Worm (Caenorhabditis elegans) whole organism, young adult: ENCODE results near the gene jun-1.
A peak's percentile ranks its signal among the peaks of the same experiment; 100 is the strongest.

Experiments
- B0261.1 ChIP-seq: sonication (generic microtip); optimal IDR thresholded peaks from 2 replicates; lab custom pipeline; 2016; ENCODE audit warnings: mild to moderate bottlenecking, missing genetic modification characterization, moderate library complexity, missing compliant biosample characterization
- C17E4.6 ChIP-seq: fragments of 200-800 bp; sonication (Bioruptor generic); IDR thresholded peaks from 2 replicates; pipeline ENCODE4 v1.3.6; 2022; ENCODE audit warnings: missing genetic modification reagents, missing genetic modification characterization, missing compliant biosample characterization
- T07F8.4 ChIP-seq: sonication (generic microtip); optimal IDR thresholded peaks from 2 replicates; lab custom pipeline; 2016; ENCODE audit warnings: mild to moderate bottlenecking, missing genetic modification characterization, moderate library complexity, missing compliant biosample characterization
- Y53G8AR.9 ChIP-seq: fragments of 200-800 bp; sonication (Bioruptor generic); conservative IDR thresholded peaks from 2 replicates; pipeline ENCODE4 v1.3.6; 2022; ENCODE audit warnings: missing genetic modification reagents, missing genetic modification characterization, missing compliant biosample characterization
- Y56A3A.18 ChIP-seq: fragments of 200-800 bp; sonication (Bioruptor generic); IDR thresholded peaks from 2 replicates; pipeline ENCODE4 v1.3.6; 2022; ENCODE audit warnings: missing genetic modification reagents, missing genetic modification characterization, missing compliant biosample characterization
- Y67H2A.10 ChIP-seq: fragments of 200-800 bp; sonication (Bioruptor generic); conservative IDR thresholded peaks from 2 replicates; pipeline ENCODE4 v1.3.6; 2022; ENCODE audit warnings: missing genetic modification reagents, missing genetic modification characterization, missing compliant biosample characterization
- aptf-3 ChIP-seq: fragments of 200-800 bp; sonication (Bioruptor generic); IDR thresholded peaks from 2 replicates; pipeline ENCODE4 v1.3.6; 2022; ENCODE audit warnings: missing genetic modification characterization, missing compliant biosample characterization
- attf-6 ChIP-seq: fragments of 200-800 bp; sonication (Bioruptor generic); IDR thresholded peaks from 2 replicates; pipeline ENCODE4 v1.3.6; 2022; ENCODE audit warnings: missing genetic modification reagents, missing genetic modification characterization, missing compliant biosample characterization
- bed-1 ChIP-seq: fragments of 200-800 bp; sonication (Bioruptor generic); IDR thresholded peaks from 2 replicates; pipeline ENCODE4 v1.3.6; 2022; ENCODE audit warnings: missing genetic modification reagents, missing genetic modification characterization, missing compliant biosample characterization
- cebp-1 ChIP-seq, 2 experiments: fragments of 200-800 bp in 1 of 2; sonication (Bioruptor generic) in 1 of 2; sonication (generic microtip) in 1 of 2; IDR thresholded peaks in 1 of 2; optimal IDR thresholded peaks in 1 of 2; 2 replicates each; pipeline versions ENCODE4 v1.3.6 to Lab custom; 2017 to 2022; ENCODE audit warnings: missing compliant biosample characterization in 2 of 2, missing genetic modification characterization in 2 of 2, mild to moderate bottlenecking in 1 of 2, missing genetic modification reagents in 1 of 2, moderate library complexity in 1 of 2
- cebp-2 ChIP-seq: fragments of 200-800 bp; sonication (Bioruptor generic); IDR thresholded peaks from 2 replicates; pipeline ENCODE4 v1.3.6; 2022; ENCODE audit warnings: missing genetic modification characterization, missing compliant biosample characterization
- ceh-100 ChIP-seq: fragments of 200-800 bp; sonication (Bioruptor generic); IDR thresholded peaks from 2 replicates; pipeline ENCODE4 v1.3.6; 2022; ENCODE audit warnings: missing genetic modification reagents, missing genetic modification characterization, missing compliant biosample characterization
- ceh-40 ChIP-seq: fragments of 200-800 bp; sonication (Bioruptor generic); IDR thresholded peaks from 2 replicates; pipeline ENCODE4 v1.3.6; 2022; ENCODE audit warnings: missing genetic modification characterization, missing compliant biosample characterization
- ceh-58 ChIP-seq: fragments of 200-800 bp; sonication (Bioruptor generic); IDR thresholded peaks from 2 replicates; pipeline ENCODE4 v1.3.6; 2022; ENCODE audit warnings: missing genetic modification characterization, missing compliant biosample characterization
- efl-1 ChIP-seq: fragments of 150-350 bp; optimal IDR thresholded peaks from 2 replicates; lab custom pipeline; 2014; ENCODE audit warnings: missing biosample characterization, missing genetic modification reagents, missing genetic modification characterization
- egl-44 ChIP-seq: fragments of 200-800 bp; sonication (Bioruptor generic); IDR thresholded peaks from 2 replicates; pipeline ENCODE4 v1.3.6; 2022; ENCODE audit warnings: missing genetic modification reagents, missing genetic modification characterization, missing compliant biosample characterization
- ekl-4 ChIP-seq: fragments of 200-800 bp; sonication (Bioruptor generic); IDR thresholded peaks from 2 replicates; pipeline ENCODE4 v1.3.6; 2022; ENCODE audit warnings: missing genetic modification reagents, missing genetic modification characterization, missing compliant biosample characterization
- hlh-12 ChIP-seq: sonication (generic microtip); optimal IDR thresholded peaks from 2 replicates; lab custom pipeline; 2016; ENCODE audit warnings: missing genetic modification characterization, missing compliant biosample characterization
- hrde-1 ChIP-seq: sonication (generic microtip); optimal IDR thresholded peaks from 2 replicates; lab custom pipeline; 2016; ENCODE audit warnings: missing genetic modification characterization, mild to moderate bottlenecking, missing compliant biosample characterization, moderate library complexity, missing genotype, missing genetic modification reagents, borderline replicate concordance
- hsf-1 ChIP-seq: fragments of 200-800 bp; sonication (Bioruptor generic); IDR thresholded peaks from 2 replicates; pipeline ENCODE4 v1.3.6; 2022; ENCODE audit warnings: missing genetic modification reagents, missing genetic modification characterization, missing compliant biosample characterization
- let-526 ChIP-seq: fragments of 200-800 bp; sonication (Bioruptor generic); IDR thresholded peaks from 2 replicates; pipeline ENCODE4 v1.3.6; 2022; ENCODE audit warnings: missing genetic modification reagents, missing genetic modification characterization, missing compliant biosample characterization
- lin-26 ChIP-seq: fragments of 200-800 bp; sonication (Bioruptor generic); IDR thresholded peaks from 2 replicates; pipeline ENCODE4 v1.3.6; 2022; ENCODE audit warnings: missing genetic modification reagents, missing genetic modification characterization, missing compliant biosample characterization
- lin-35 ChIP-seq, 3 experiments: fragments of 150-350 bp in 2 of 3; sonication (generic microtip) in 1 of 3; optimal IDR thresholded peaks; 2 replicates each; lab custom pipeline; 2014 to 2018; ENCODE audit warnings: missing biosample characterization in 3 of 3, missing genetic modification characterization in 3 of 3, missing genetic modification reagents in 3 of 3
- lin-54 ChIP-seq: fragments of 200-800 bp; sonication (Bioruptor generic); optimal IDR thresholded peaks from 2 replicates; lab custom pipeline; 2018; ENCODE audit warnings: mild to moderate bottlenecking, missing genetic modification characterization, missing compliant biosample characterization
- mcd-1 ChIP-seq: fragments of 200-800 bp; sonication (Bioruptor generic); IDR thresholded peaks from 2 replicates; pipeline ENCODE4 v1.3.6; 2022; ENCODE audit warnings: missing genetic modification reagents, missing genetic modification characterization, missing compliant biosample characterization
- nfya-2 ChIP-seq: fragments of 200-800 bp; sonication (Bioruptor generic); IDR thresholded peaks from 2 replicates; pipeline ENCODE4 v1.3.6; 2022; ENCODE audit warnings: missing genetic modification reagents, missing genetic modification characterization, missing compliant biosample characterization
- nhr-120 ChIP-seq: fragments of 200-800 bp; sonication (Bioruptor generic); IDR thresholded peaks from 2 replicates; pipeline ENCODE4 v1.3.6; 2022; ENCODE audit warnings: missing genetic modification characterization, missing compliant biosample characterization
- nhr-80 ChIP-seq: sonication (generic microtip); optimal IDR thresholded peaks from 2 replicates; lab custom pipeline; 2016; ENCODE audit warnings: missing genetic modification characterization, missing compliant biosample characterization
- pbrm-1 ChIP-seq: fragments of 200-800 bp; sonication (Bioruptor generic); IDR thresholded peaks from 2 replicates; pipeline ENCODE4 v1.3.6; 2022; ENCODE audit warnings: missing genetic modification reagents, missing genetic modification characterization, missing compliant biosample characterization
- pha-4 ChIP-seq: fragments of 150-350 bp; sonication (generic microtip); optimal IDR thresholded peaks from 2 replicates; lab custom pipeline; 2014; ENCODE audit warnings: missing biosample characterization, missing genetic modification reagents, missing genetic modification characterization
- rcor-1 ChIP-seq: fragments of 200-800 bp; sonication (Bioruptor generic); IDR thresholded peaks from 2 replicates; pipeline ENCODE4 v1.3.6; 2022; ENCODE audit warnings: missing genetic modification reagents, missing genetic modification characterization, missing compliant biosample characterization
- sea-2 ChIP-seq: fragments of 200-800 bp; sonication (Bioruptor generic); IDR thresholded peaks from 2 replicates; pipeline ENCODE4 v1.3.6; 2022; ENCODE audit warnings: missing genetic modification characterization, missing compliant biosample characterization
- snpc-1.3 ChIP-seq: sonication (generic microtip); optimal IDR thresholded peaks from 2 replicates; lab custom pipeline; 2017; ENCODE audit warnings: missing genetic modification characterization, mild to moderate bottlenecking, missing compliant biosample characterization, antibody characterized with exemption, moderate library complexity, missing genotype, missing genetic modification reagents; ENCODE audit not compliant: insufficient read depth
- unc-62 ChIP-seq: fragments of 150-350 bp; optimal IDR thresholded peaks from 2 replicates; lab custom pipeline; 2014; ENCODE audit warnings: missing biosample characterization, missing genetic modification reagents, missing genetic modification characterization
- xnd-1 ChIP-seq: sonication (generic microtip); optimal IDR thresholded peaks from 2 replicates; lab custom pipeline; 2016; ENCODE audit warnings: missing genotype, missing genetic modification reagents, missing genetic modification characterization, missing compliant biosample characterization
- ztf-18 ChIP-seq: sonication (generic microtip); optimal IDR thresholded peaks from 2 replicates; lab custom pipeline; 2016; ENCODE audit warnings: missing genotype, mild to moderate bottlenecking, missing genetic modification characterization, missing compliant biosample characterization
- ztf-22 ChIP-seq: fragments of 200-800 bp; sonication (Bioruptor generic); optimal IDR thresholded peaks from 2 replicates; lab custom pipeline; 2018; ENCODE audit warnings: mild to moderate bottlenecking, missing genetic modification characterization, moderate library complexity, missing compliant biosample characterization
- ztf-25 ChIP-seq: fragments of 200-800 bp; sonication (Bioruptor generic); IDR thresholded peaks from 2 replicates; pipeline ENCODE4 v1.3.6; 2022; ENCODE audit warnings: missing genetic modification reagents, missing genetic modification characterization, missing compliant biosample characterization
- ztf-28 ChIP-seq: fragments of 200-800 bp; sonication (Bioruptor generic); IDR thresholded peaks from 2 replicates; pipeline ENCODE4 v1.3.6; 2022; ENCODE audit warnings: missing genetic modification reagents, missing genetic modification characterization, missing compliant biosample characterization

Gene jun-1

ce11 chrII:9102623-9103022 is 10.3 kb upstream of the jun-1 start (continued):
- TF ChIP-seq sea-2 (GFP tag; lab: Robert Waterston, UW) (0 out of 2 replicates have a peak, but pooled peaks have one; percentile 54), ceh-58 (peak; percentile 93; the same call in 1 of the 2 replicates), nhr-120 (GFP tag; lab: Robert Waterston, UW) (0 out of 2 replicates have a peak, but pooled peaks have one; percentile 45), attf-6 (GFP tag; lab: Robert Waterston, UW) (peak; percentile 57; the same call in 1 of the 2 replicates), B0261.1 (tag; lab: Kevin White, UChicago) (peak; percentile 40), lin-26 (GFP tag; lab: Robert Waterston, UW) (peak; percentile 99), aptf-3 (peak; percentile 92; the same call in 1 of the 2 replicates), Y56A3A.18 (peak; percentile 78; the same call in 1 of the 2 replicates), ztf-25 (peak; percentile 90), ekl-4 (GFP tag; lab: Robert Waterston, UW) (peak; percentile 73), C17E4.6 (GFP tag; lab: Robert Waterston, UW) (peak; percentile 71; the same call in 1 of the 2 replicates), mcd-1 (GFP tag; lab: Robert Waterston, UW) (peak; percentile 67), cebp-2 (peak; percentile 94), Y53G8AR.9 (peak; percentile 70; the same call in 1 of the 2 replicates), ztf-28 (GFP tag; lab: Robert Waterston, UW) (peak; percentile 88), rcor-1 (peak; percentile 70), hsf-1 (GFP tag; lab: Robert Waterston, UW) (peak; percentile 74), let-526 (GFP tag; lab: Robert Waterston, UW) (0 out of 2 replicates have a peak, but pooled peaks have one; percentile 42), ceh-100 (GFP tag; lab: Robert Waterston, UW) (peak; percentile 53; the same call in 1 of the 2 replicates), pbrm-1 (GFP tag; lab: Robert Waterston, UW) (peak; percentile 58), ztf-18 (tag; lab: Kevin White, UChicago) (peak; percentile 12), ceh-40 (GFP tag; lab: Robert Waterston, UW) (peak; percentile 77; the same call in 1 of the 2 replicates)

- TF ChIP-seq hlh-12 (tag; lab: Kevin White, UChicago) (no peak), hrde-1 (tag; lab: Kevin White, UChicago) (no peak), xnd-1 (tag; lab: Kevin White, UChicago) (no peak), bed-1 (GFP tag; lab: Robert Waterston, UW) (no peak), ztf-18 (tag; lab: Kevin White, UChicago) (no peak), nfya-2 (GFP tag; lab: Robert Waterston, UW) (no peak), snpc-1.3 (tag; lab: Kevin White, UChicago) (no peak)
Measured at ce11 chrII:9107095-9107769, 5.7 kb upstream of the jun-1 start, which contains the start of gene dyrb-1. Gene dyrb-1, minus strand, starts transcription at chrII:9107145.

- TF ChIP-seq unc-62 (GFP tag; lab: Kevin White, UChicago), result no peak
- TF ChIP-seq cebp-2, result no peak
- TF ChIP-seq cebp-1 (GFP tag; IDR thresholded peaks at IDR 0.05; lab: Robert Waterston, UW), result peak; percentile 51; the same call in 1 of the 2 replicates
- TF ChIP-seq cebp-1 (tag; optimal IDR thresholded peaks at IDR 0.05; lab: Kevin White, UChicago), result peak; percentile 69
- no peak for TF ChIP-seq B0261.1 (tag; lab: Kevin White, UChicago)
- no peak for TF ChIP-seq T07F8.4
- TF ChIP-seq lin-54 (GFP tag; lab: Kevin White, UChicago), result peak; percentile 6
- peak in 1 of 3 experiments; percentile 38 for TF ChIP-seq lin-35 (GFP tag; optimal IDR thresholded peaks at IDR 0.05; lab: Kevin White, UChicago)
- TF ChIP-seq egl-44 (GFP tag; lab: Robert Waterston, UW), result no peak
- no peak for TF ChIP-seq nhr-80 (tag; lab: Kevin White, UChicago)
- peak; percentile 5 for TF ChIP-seq pha-4
- peak; percentile 53 for TF ChIP-seq efl-1 (GFP tag; lab: Kevin White, UChicago)
- TF ChIP-seq ztf-22 (GFP tag; lab: Kevin White, UChicago), result no peak
- no peak for TF ChIP-seq mcd-1 (GFP tag; lab: Robert Waterston, UW)
- TF ChIP-seq Y67H2A.10 (GFP tag; lab: Robert Waterston, UW), result no peak
- TF ChIP-seq, all 124 proteins: peak for 5
Measured at ce11 chrII:9108443-9108842, 4.5 kb upstream of the jun-1 start, which contains the start of gene dnj-23. Gene dnj-23, minus strand, starts transcription at chrII:9108600.
